Worm (Caenorhabditis elegans) whole organism, midembryonic: ENCODE measurements around the gene srw-98.

ENCODE experiments used
- cog-1 ChIP-seq: sonication (generic microtip); optimal IDR thresholded peaks from 2 replicates; lab custom pipeline; 2016; ENCODE audit warnings: missing genetic modification characterization, missing compliant biosample characterization
- flt-1 ChIP-seq: fragments of 200-800 bp; sonication (Bioruptor generic); IDR thresholded peaks from 2 replicates; pipeline ENCODE4 v1.3.6; 2022; ENCODE audit warnings: missing genetic modification characterization, missing compliant biosample characterization
- klf-2 ChIP-seq: fragments of 200-800 bp; sonication (Bioruptor generic); conservative IDR thresholded peaks from 2 replicates; pipeline ENCODE4 v1.3.6; 2022; ENCODE audit warnings: missing genetic modification reagents, missing genetic modification characterization, missing compliant biosample characterization
- med-1 ChIP-seq: sonication (generic microtip); optimal IDR thresholded peaks from 2 replicates; lab custom pipeline; 2017; ENCODE audit warnings: missing genetic modification characterization, mild to moderate bottlenecking, missing compliant biosample characterization, antibody characterized with exemption, missing genetic modification reagents; ENCODE audit not compliant: insufficient read depth
- ztf-29 ChIP-seq: fragments of 200-800 bp; sonication (Bioruptor generic); IDR thresholded peaks from 2 replicates; pipeline ENCODE4 v1.3.6; 2022; ENCODE audit warnings: missing genetic modification reagents, missing genetic modification characterization, missing compliant biosample characterization

DNA sequence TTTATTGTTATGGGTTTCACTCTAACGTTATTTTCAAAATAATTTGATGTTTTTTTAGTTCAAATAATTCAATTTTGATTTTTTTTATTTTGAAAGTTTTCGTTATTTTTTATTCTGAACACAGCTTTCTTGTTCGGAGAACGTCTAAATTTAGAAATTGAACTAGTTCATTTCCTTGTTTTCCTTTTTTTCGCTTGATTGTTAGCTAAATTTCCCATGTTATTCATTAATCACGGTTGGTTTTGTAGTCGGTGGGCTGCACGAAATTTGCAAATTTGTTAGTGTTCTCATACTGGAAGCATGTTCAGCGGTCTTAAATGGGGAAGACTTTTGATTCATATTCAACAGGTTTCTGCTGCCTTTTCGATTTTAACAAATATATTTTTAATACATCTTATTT is 42.3 kb downstream of the srw-98 start, which contains the start of gene str-222:
- TF ChIP-seq flt-1 (GFP tag; lab: Robert Waterston, UW), result no peak
- no peak for TF ChIP-seq med-1 (GFP tag; lab: Kevin White, UChicago)
- no peak for TF ChIP-seq ztf-29 (GFP tag; lab: Robert Waterston, UW)
- no peak for TF ChIP-seq klf-2
- no peak for TF ChIP-seq cog-1 (tag; lab: Kevin White, UChicago)
